Worm (Caenorhabditis elegans) whole organism, L4/young adult: ENCODE data around the gene srv-21.

Experiments
- W03F9.2 ChIP-seq: fragments of 150-350 bp; optimal IDR thresholded peaks from 2 replicates; lab custom pipeline; 2014; ENCODE audit warnings: missing biosample characterization, missing genetic modification characterization
- dao-5 ChIP-seq: sonication (generic microtip); optimal IDR thresholded peaks from 2 replicates; lab custom pipeline; 2016; ENCODE audit warnings: missing genotype, missing genetic modification characterization, moderate library complexity, missing compliant biosample characterization
- him-1 ChIP-seq: sonication (generic microtip); optimal IDR thresholded peaks from 2 replicates; lab custom pipeline; 2016; ENCODE audit warnings: missing genotype, missing genetic modification reagents, missing genetic modification characterization, missing compliant biosample characterization

Gene srv-21

DNA sequence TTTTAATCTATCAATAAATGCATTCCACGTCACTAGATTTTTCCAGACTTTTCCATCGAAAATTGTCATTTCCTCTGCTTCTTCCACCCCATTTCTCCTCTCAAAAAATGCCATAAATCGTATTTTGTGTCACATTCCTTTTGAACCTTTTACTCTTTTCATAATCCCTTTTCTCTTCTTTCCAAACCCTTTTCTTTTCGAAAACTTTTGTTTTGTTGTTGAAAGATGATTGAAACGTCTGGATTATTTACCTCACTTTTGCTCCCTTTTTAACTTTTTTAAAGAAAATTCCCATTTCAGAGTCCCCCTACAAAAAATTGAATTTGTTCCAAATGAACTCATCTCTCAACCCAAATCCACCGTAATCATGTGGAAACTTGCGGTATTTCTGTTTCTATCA is 38.0 kb downstream of the srv-21 start, which contains the start of gene C06E7.2:
TSS of gene C06E7.2 (plus strand) at position 301 of the 400 bp plus-strand sequence.
- TF ChIP-seq him-1 (tag; lab: Kevin White, UChicago) (no peak), W03F9.2 (tag; lab: Kevin White, UChicago) (no peak), dao-5 (no peak)

DNA sequence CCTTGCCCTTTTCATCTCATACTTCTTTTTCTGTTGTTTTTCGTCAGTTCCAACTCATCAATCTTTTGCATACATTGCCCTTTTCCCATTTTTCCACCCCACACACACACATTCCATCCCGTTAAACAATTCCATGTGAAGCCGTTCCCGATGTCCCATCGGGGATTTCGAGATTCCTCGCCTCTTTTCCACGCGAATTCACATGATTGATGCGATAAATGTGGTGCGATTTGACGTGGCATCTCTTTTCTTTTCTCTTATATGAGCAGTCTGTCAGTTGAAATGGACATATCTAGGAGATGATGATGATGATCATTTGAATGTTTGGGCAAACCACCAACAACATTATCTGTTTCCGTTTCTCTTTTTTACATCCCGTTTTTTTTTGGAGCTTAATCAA is 43.0 kb downstream of the srv-21 start:
- TF ChIP-seq W03F9.2 (tag; lab: Kevin White, UChicago) (no peak), him-1 (tag; lab: Kevin White, UChicago) (no peak), dao-5 (no peak)

DNA sequence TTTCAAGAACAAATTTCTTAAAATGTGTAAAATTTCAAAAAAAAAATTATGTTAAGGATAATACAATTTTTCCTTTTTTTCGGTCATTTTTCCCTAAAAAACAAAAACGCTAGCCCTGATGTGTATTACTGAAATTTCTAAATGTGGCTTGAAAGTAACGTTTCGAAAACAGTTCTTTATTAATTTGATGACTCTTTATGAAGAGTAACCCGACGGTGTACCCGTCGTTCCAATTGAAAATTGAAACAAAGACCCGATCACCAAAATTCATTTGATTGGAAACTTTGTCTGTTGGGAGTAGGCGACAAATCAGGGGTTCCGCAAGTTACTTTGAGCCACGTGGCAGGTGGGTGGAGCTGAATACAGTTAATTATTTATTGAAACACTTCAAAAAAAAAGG is 44.3 kb downstream of the srv-21 start:
- TF ChIP-seq him-1 (tag; lab: Kevin White, UChicago) (no peak), W03F9.2 (tag; lab: Kevin White, UChicago) (no peak), dao-5 (no peak)
